Worm (Caenorhabditis elegans) whole organism, late embryonic: ENCODE data around the gene pole-2.
A peak's percentile ranks its signal among the peaks of the same experiment; 100 is the strongest.

Experiments
- C38D4.7 ChIP-seq: fragments of 200-800 bp; sonication (Bioruptor generic); optimal IDR thresholded peaks from 2 replicates; lab custom pipeline; 2018; ENCODE audit warnings: mild to moderate bottlenecking, missing genetic modification characterization, moderate library complexity, missing compliant biosample characterization
- K09A11.1 ChIP-seq: sonication (generic microtip); optimal IDR thresholded peaks from 2 replicates; lab custom pipeline; 2017; ENCODE audit warnings: antibody characterized with exemption, mild to moderate bottlenecking, missing genetic modification characterization, missing compliant biosample characterization; ENCODE audit not compliant: insufficient read depth
- Y22D7AL.16 ChIP-seq: sonication (generic microtip); optimal IDR thresholded peaks from 2 replicates; lab custom pipeline; 2016; ENCODE audit warnings: missing genetic modification characterization, missing compliant biosample characterization
- ahr-1 ChIP-seq: sonication (generic microtip); optimal IDR thresholded peaks from 2 replicates; lab custom pipeline; 2016; ENCODE audit warnings: missing genetic modification characterization, missing compliant biosample characterization
- ceh-18 ChIP-seq: sonication (generic microtip); optimal IDR thresholded peaks from 2 replicates; lab custom pipeline; 2016; ENCODE audit warnings: missing genetic modification characterization, missing compliant biosample characterization
- ceh-19 ChIP-seq: fragments of 200-800 bp; sonication (Bioruptor generic); optimal IDR thresholded peaks from 2 replicates; lab custom pipeline; 2018; ENCODE audit warnings: mild to moderate bottlenecking, missing genetic modification characterization, missing compliant biosample characterization
- ceh-22 ChIP-seq: sonication (generic microtip); optimal IDR thresholded peaks from 2 replicates; lab custom pipeline; 2017; ENCODE audit warnings: missing biosample characterization, missing genetic modification characterization
- ceh-30 ChIP-seq: fragments of 150-350 bp; optimal IDR thresholded peaks from 2 replicates; lab custom pipeline; 2014; ENCODE audit warnings: missing biosample characterization, missing genetic modification characterization
- ceh-45 ChIP-seq: fragments of 200-800 bp; sonication (Bioruptor generic); IDR thresholded peaks from 2 replicates; pipeline ENCODE4 v1.3.6; 2022; ENCODE audit warnings: missing genetic modification reagents, missing genetic modification characterization, missing compliant biosample characterization
- ceh-6 ChIP-seq: fragments of 200-800 bp; sonication (Bioruptor generic); optimal IDR thresholded peaks from 2 replicates; lab custom pipeline; 2018; ENCODE audit warnings: mild to moderate bottlenecking, missing genetic modification characterization, missing compliant biosample characterization
- ceh-9 ChIP-seq: sonication (generic microtip); optimal IDR thresholded peaks from 2 replicates; lab custom pipeline; 2016; ENCODE audit warnings: mild to moderate bottlenecking, missing genetic modification characterization, inconsistent platforms, missing compliant biosample characterization
- elt-4 ChIP-seq: sonication (generic microtip); optimal IDR thresholded peaks from 2 replicates; lab custom pipeline; 2016; ENCODE audit warnings: missing genetic modification characterization, missing compliant biosample characterization
- fax-1 ChIP-seq: sonication (generic microtip); optimal IDR thresholded peaks from 2 replicates; lab custom pipeline; 2016; ENCODE audit warnings: missing genotype, missing genetic modification characterization, missing compliant biosample characterization
- gmeb-2 ChIP-seq: sonication (generic microtip); optimal IDR thresholded peaks from 2 replicates; lab custom pipeline; 2016; ENCODE audit warnings: missing genetic modification characterization, inconsistent platforms, missing compliant biosample characterization
- hlh-13 ChIP-seq: fragments of 200-800 bp; sonication (Bioruptor generic); optimal IDR thresholded peaks from 2 replicates; lab custom pipeline; 2018; ENCODE audit warnings: mild to moderate bottlenecking, missing genetic modification characterization, missing compliant biosample characterization
- hlh-15 ChIP-seq: sonication (generic microtip); optimal IDR thresholded peaks from 2 replicates; lab custom pipeline; 2016; ENCODE audit warnings: missing genetic modification characterization, missing compliant biosample characterization
- hlh-30 ChIP-seq: sonication (generic microtip); optimal IDR thresholded peaks from 2 replicates; lab custom pipeline; 2017; ENCODE audit warnings: antibody characterized with exemption, missing genetic modification characterization, missing compliant biosample characterization; ENCODE audit not compliant: insufficient read depth
- hlh-8 ChIP-seq: sonication (generic microtip); optimal IDR thresholded peaks from 2 replicates; lab custom pipeline; 2016; ENCODE audit warnings: missing genotype, missing genetic modification characterization, missing compliant biosample characterization
- lim-6 ChIP-seq: sonication (generic microtip); optimal IDR thresholded peaks from 2 replicates; lab custom pipeline; 2016; ENCODE audit warnings: missing genetic modification characterization, missing compliant biosample characterization
- lin-11 ChIP-seq: fragments of 200-800 bp; sonication (Bioruptor generic); optimal IDR thresholded peaks from 2 replicates; lab custom pipeline; 2018; ENCODE audit warnings: mild to moderate bottlenecking, missing genetic modification characterization, missing compliant biosample characterization
- mec-3 ChIP-seq: sonication (generic microtip); optimal IDR thresholded peaks from 2 replicates; lab custom pipeline; 2016; ENCODE audit warnings: borderline replicate concordance, missing genetic modification characterization, missing compliant biosample characterization
- nhr-11 ChIP-seq: fragments of 150-350 bp; optimal IDR thresholded peaks from 2 replicates; lab custom pipeline; 2014; ENCODE audit warnings: missing biosample characterization, missing genetic modification characterization
- npax-4 ChIP-seq: sonication (generic microtip); optimal IDR thresholded peaks from 2 replicates; lab custom pipeline; 2016; ENCODE audit warnings: missing genetic modification characterization, missing compliant biosample characterization
- pag-3 ChIP-seq: sonication (generic microtip); optimal IDR thresholded peaks from 2 replicates; lab custom pipeline; 2016; ENCODE audit warnings: missing compliant biosample characterization, missing genetic modification characterization, borderline replicate concordance
- pat-9 ChIP-seq: fragments of 200-800 bp; sonication (Bioruptor generic); optimal IDR thresholded peaks from 2 replicates; lab custom pipeline; 2018; ENCODE audit warnings: mild to moderate bottlenecking, missing genetic modification characterization, moderate library complexity, missing compliant biosample characterization
- pqm-1 ChIP-seq: sonication (generic microtip); optimal IDR thresholded peaks from 2 replicates; lab custom pipeline; 2016; ENCODE audit warnings: missing genetic modification characterization, missing compliant biosample characterization
- sox-2 ChIP-seq: fragments of 200-800 bp; sonication (Bioruptor generic); IDR thresholded peaks from 2 replicates; pipeline ENCODE4 v1.3.6; 2022; ENCODE audit warnings: missing genetic modification reagents, missing genetic modification characterization, missing compliant biosample characterization
- syd-9 ChIP-seq: sonication (generic microtip); optimal IDR thresholded peaks from 2 replicates; lab custom pipeline; 2016; ENCODE audit warnings: mild to moderate bottlenecking, missing genetic modification characterization, moderate library complexity, missing compliant biosample characterization
- tbx-2 ChIP-seq: sonication (generic microtip); optimal IDR thresholded peaks from 2 replicates; lab custom pipeline; 2016; ENCODE audit warnings: missing genetic modification characterization, missing compliant biosample characterization
- unc-3 ChIP-seq, 2 experiments: fragments of 200-800 bp in 1 of 2; sonication (Bioruptor generic) in 1 of 2; sonication (generic microtip) in 1 of 2; conservative IDR thresholded peaks in 1 of 2; optimal IDR thresholded peaks in 1 of 2; 2 replicates each; pipeline versions ENCODE4 v1.3.6 to Lab custom; 2016 to 2022; ENCODE audit warnings: missing compliant biosample characterization in 2 of 2, missing genetic modification characterization in 2 of 2, missing genetic modification reagents in 1 of 2
- unc-55 ChIP-seq: sonication (generic microtip); optimal IDR thresholded peaks from 2 replicates; lab custom pipeline; 2017; ENCODE audit warnings: missing biosample characterization, missing genetic modification reagents, missing genetic modification characterization
- unc-86 ChIP-seq: sonication (generic microtip); optimal IDR thresholded peaks from 2 replicates; lab custom pipeline; 2016; ENCODE audit warnings: missing genetic modification characterization, missing compliant biosample characterization
- ztf-16 ChIP-seq: sonication (generic microtip); optimal IDR thresholded peaks from 2 replicates; lab custom pipeline; 2017; ENCODE audit warnings: missing genetic modification characterization, missing compliant biosample characterization

pole-2 gene

DNA sequence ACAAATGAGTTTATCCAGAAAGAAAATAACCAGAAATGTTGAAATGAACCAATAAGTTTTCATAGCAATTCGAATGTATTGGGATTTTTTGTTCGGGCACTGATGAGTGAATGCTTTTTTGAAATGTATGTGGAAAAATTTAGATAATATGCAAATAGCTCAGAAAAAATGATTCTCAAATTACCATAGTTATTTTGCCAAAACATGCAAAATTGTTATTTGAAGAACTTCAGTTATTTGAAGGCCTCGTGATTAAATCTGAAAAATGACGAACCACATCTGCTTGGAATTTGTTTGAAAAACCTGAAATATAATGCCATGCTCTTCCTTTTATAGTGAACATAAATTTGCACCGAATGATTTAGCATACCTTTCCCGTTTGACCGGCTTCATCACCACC is 28.3 kb downstream of the pole-2 start, which contains the start of gene C49C8.6:
Gene C49C8.6, minus strand, starts transcription at position 101 of the 400 bp plus-strand sequence.
- TF ChIP-seq hlh-13 (GFP tag; lab: Kevin White, UChicago) (no peak), mec-3 (tag; lab: Kevin White, UChicago) (no peak), Y22D7AL.16 (tag; lab: Kevin White, UChicago) (no peak), ceh-22 (tag; lab: Kevin White, UChicago) (no peak), C38D4.7 (no peak), unc-3 (GFP tag; conservative IDR thresholded peaks at IDR 0.05; lab: Robert Waterston, UW) (no peak), unc-3 (tag; optimal IDR thresholded peaks at IDR 0.05; lab: Kevin White, UChicago) (no peak), ztf-16 (tag; lab: Kevin White, UChicago) (no peak), unc-86 (no peak), fax-1 (tag; lab: Kevin White, UChicago) (no peak), ceh-19 (no peak), elt-4 (tag; lab: Kevin White, UChicago) (no peak), ceh-30 (no peak), lin-11 (tag; lab: Kevin White, UChicago) (no peak), ahr-1 (tag; lab: Kevin White, UChicago) (no peak), hlh-30 (tag; lab: Kevin White, UChicago) (no peak), pat-9 (tag; lab: Kevin White, UChicago) (no peak), ceh-18 (tag; lab: Kevin White, UChicago) (no peak), K09A11.1 (tag; lab: Kevin White, UChicago) (no peak)

DNA sequence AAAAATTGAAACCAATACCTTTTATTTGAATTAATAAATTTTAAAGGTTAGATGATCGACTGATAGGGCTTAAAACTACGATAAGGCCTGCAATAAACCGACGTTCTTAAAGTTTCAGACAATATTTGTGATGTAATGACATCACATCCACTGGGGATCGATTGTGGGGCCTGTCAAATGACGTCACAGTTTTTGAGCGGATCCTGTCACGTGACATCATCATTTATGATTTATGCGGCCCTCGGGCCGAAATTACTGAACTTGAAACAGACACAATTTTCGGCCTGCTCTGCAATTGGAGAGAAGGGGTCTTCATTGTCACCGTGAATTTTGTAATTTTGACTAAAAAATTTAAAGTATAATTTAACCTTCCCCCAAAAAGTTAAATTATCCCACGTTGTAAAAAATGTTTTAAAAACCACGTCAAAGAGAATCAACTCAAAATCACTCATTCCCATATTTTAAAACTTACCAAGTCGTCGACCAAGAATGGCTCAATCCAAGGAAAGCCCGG is 32.2 kb downstream of the pole-2 start, which contains the start of gene C49C8.1:
Gene C49C8.1, plus strand, starts transcription at position 464 of the 514 bp plus-strand sequence.
- TF ChIP-seq hlh-30 (tag; lab: Kevin White, UChicago) (peak; percentile 6), ceh-9 (tag; lab: Kevin White, UChicago) (no peak)

DNA sequence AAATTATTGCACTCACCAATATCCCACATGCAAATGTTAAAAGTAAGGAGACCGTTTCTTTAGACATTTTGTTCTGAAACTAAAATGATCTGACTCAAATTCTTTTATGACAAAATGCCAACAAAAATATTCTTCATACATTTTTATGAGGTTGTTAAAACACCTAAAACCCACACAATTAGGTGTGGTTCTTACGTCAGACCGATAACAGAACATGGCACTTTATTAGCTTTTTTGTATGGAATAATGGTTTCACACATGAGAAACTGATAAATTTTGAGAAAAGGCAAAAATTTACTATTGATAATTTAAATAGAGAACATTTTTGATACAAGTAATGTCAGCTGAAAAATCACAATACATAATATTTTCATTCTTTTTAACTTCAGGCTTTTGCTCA is 32.8 kb downstream of the pole-2 start, which contains the start of gene C49C8.5:
Gene C49C8.5, minus strand, starts transcription at position 73 of the 400 bp plus-strand sequence.
- no peak for TF ChIP-seq sox-2 (GFP tag; lab: Robert Waterston, UW)
- TF ChIP-seq unc-55: no peak
- TF ChIP-seq pag-3 (tag; lab: Kevin White, UChicago): no peak
- TF ChIP-seq hlh-13 (GFP tag; lab: Kevin White, UChicago): no peak
- no peak for TF ChIP-seq pqm-1 (tag; lab: Kevin White, UChicago)
- no peak for TF ChIP-seq ceh-6 (GFP tag; lab: Kevin White, UChicago)
- TF ChIP-seq pat-9 (tag; lab: Kevin White, UChicago): no peak
- TF ChIP-seq ztf-16 (tag; lab: Kevin White, UChicago): no peak
- TF ChIP-seq ceh-45 (GFP tag; lab: Robert Waterston, UW): no peak
- TF ChIP-seq tbx-2 (tag; lab: Kevin White, UChicago): no peak
- TF ChIP-seq nhr-11: no peak
- no peak for TF ChIP-seq lim-6 (tag; lab: Kevin White, UChicago)
- TF ChIP-seq gmeb-2: no peak

DNA sequence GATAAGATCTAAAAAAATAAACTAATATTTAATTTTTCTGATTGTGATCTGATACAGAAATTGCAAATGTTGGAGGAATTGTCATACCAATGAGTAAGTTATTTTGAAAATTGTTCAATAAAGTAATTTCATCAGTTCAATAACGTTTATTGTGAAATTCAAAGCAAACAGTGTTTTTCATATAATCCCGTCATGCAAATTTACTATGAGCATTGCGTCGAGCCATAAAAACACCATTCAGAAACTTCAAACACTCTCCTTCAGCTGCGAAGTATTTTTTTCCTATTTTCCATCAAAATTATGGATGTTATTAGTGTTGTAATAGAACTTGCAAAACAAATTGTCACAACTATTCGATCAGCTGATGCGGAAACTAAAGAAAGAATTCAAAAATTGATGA is 34.6 kb downstream of the pole-2 start, which contains the start of gene C49C8.8:
Gene C49C8.8, plus strand, starts transcription at position 301 of the 400 bp plus-strand sequence.
- TF ChIP-seq unc-3 (GFP tag; conservative IDR thresholded peaks at IDR 0.05; lab: Robert Waterston, UW): no peak
- no peak for TF ChIP-seq unc-3 (tag; optimal IDR thresholded peaks at IDR 0.05; lab: Kevin White, UChicago)
- TF ChIP-seq sox-2 (GFP tag; lab: Robert Waterston, UW): no peak
- TF ChIP-seq lin-11 (tag; lab: Kevin White, UChicago): no peak
- no peak for TF ChIP-seq hlh-15
- no peak for TF ChIP-seq npax-4 (tag; lab: Kevin White, UChicago)
- no peak for TF ChIP-seq hlh-8 (tag; lab: Kevin White, UChicago)
- no peak for TF ChIP-seq Y22D7AL.16 (tag; lab: Kevin White, UChicago)
- TF ChIP-seq syd-9: no peak
